Fruit fly (Drosophila melanogaster) S2 (cell line): Measurements from ENCODE around the gene CG2924.

Experiments
- CG8478 ChIP-seq: fragments of >200 bp; optimal IDR thresholded peaks from 2 replicates; lab custom pipeline; 2018
- CTCF ChIP-seq, 2 experiments: fragments of >200 bp; optimal IDR thresholded peaks; 2 replicates each; lab custom pipeline; 2018

dm6 chrX:2286985-2287384, 16.4 kb upstream of the CG2924 start:
- TF ChIP-seq CG8478 (lab: Kevin White, UChicago), result no peak
- no peak for TF ChIP-seq CTCF (optimal IDR thresholded peaks at IDR 0.05; lab: Kevin White, UChicago)
